Worm (Caenorhabditis elegans) whole organism, midembryonic: ENCODE measurements around the gene K10C2.8.

ENCODE experiments used
- cog-1 ChIP-seq: sonication (generic microtip); optimal IDR thresholded peaks from 2 replicates; lab custom pipeline; 2016; ENCODE audit warnings: missing genetic modification characterization, missing compliant biosample characterization
- flt-1 ChIP-seq: fragments of 200-800 bp; sonication (Bioruptor generic); IDR thresholded peaks from 2 replicates; pipeline ENCODE4 v1.3.6; 2022; ENCODE audit warnings: missing genetic modification characterization, missing compliant biosample characterization
- klf-2 ChIP-seq: fragments of 200-800 bp; sonication (Bioruptor generic); conservative IDR thresholded peaks from 2 replicates; pipeline ENCODE4 v1.3.6; 2022; ENCODE audit warnings: missing genetic modification reagents, missing genetic modification characterization, missing compliant biosample characterization

ce11 chrX:6458001-6458400 is 20.6 kb upstream of the K10C2.8 start:
- TF ChIP-seq klf-2 (GFP tag; lab: Robert Waterston, UW): no peak
- TF ChIP-seq flt-1 (GFP tag; lab: Robert Waterston, UW): no peak
- TF ChIP-seq cog-1 (tag; lab: Kevin White, UChicago): no peak
